Fruit fly (Drosophila melanogaster) whole organism, adult: ENCODE results near the gene Prx4.

Source experiments
- CG11617 ChIP-seq: fragments of 200-800 bp; sonication (Bioruptor generic); optimal IDR thresholded peaks from 2 replicates; lab custom pipeline; 2017; ENCODE audit warnings: mild to moderate bottlenecking, missing biosample characterization, missing genetic modification reagents, missing genetic modification characterization
- CG14711 ChIP-seq: fragments of 200-800 bp; sonication (Bioruptor generic); optimal IDR thresholded peaks from 2 replicates; lab custom pipeline; 2018; ENCODE audit warnings: missing biosample characterization, mild to moderate bottlenecking, missing genetic modification characterization, moderate library complexity
- CG33017 ChIP-seq: fragments of 200-800 bp; sonication (Bioruptor generic); optimal IDR thresholded peaks from 2 replicates; lab custom pipeline; 2018; ENCODE audit warnings: missing biosample characterization, mild to moderate bottlenecking, missing genetic modification characterization, moderate library complexity
- CG5204 ChIP-seq: fragments of 200-800 bp; sonication (Bioruptor generic); optimal IDR thresholded peaks from 2 replicates; lab custom pipeline; 2016; ENCODE audit warnings: missing biosample characterization, missing genetic modification characterization
- CG7045 ChIP-seq: fragments of 200-800 bp; sonication (Bioruptor generic); optimal IDR thresholded peaks from 2 replicates; lab custom pipeline; 2017; ENCODE audit warnings: missing biosample characterization, mild to moderate bottlenecking, missing genetic modification characterization
- Clk ChIP-seq: fragments of 200-800 bp; sonication (Bioruptor generic); optimal IDR thresholded peaks from 2 replicates; lab custom pipeline; 2017; ENCODE audit warnings: missing biosample characterization, missing genetic modification characterization
- Crg-1 ChIP-seq: fragments of 200-800 bp; sonication (Bioruptor generic); optimal IDR thresholded peaks from 2 replicates; lab custom pipeline; 2016; ENCODE audit warnings: missing biosample characterization, missing genetic modification characterization
- Hr96 ChIP-seq: fragments of 200-800 bp; sonication (Bioruptor generic); optimal IDR thresholded peaks from 2 replicates; lab custom pipeline; 2016; ENCODE audit warnings: missing biosample characterization, missing genetic modification characterization
- bab1 ChIP-seq: fragments of 200-800 bp; sonication (Bioruptor generic); optimal IDR thresholded peaks from 3 replicates; lab custom pipeline; 2019; ENCODE audit warnings: missing biosample characterization, mild to moderate bottlenecking, missing genetic modification characterization, moderate library complexity
- cnc ChIP-seq, 2 experiments: fragments of >200 bp; optimal IDR thresholded peaks; 2 replicates each; lab custom pipeline; 2017
- kay ChIP-seq: fragments of 200-800 bp; sonication (Bioruptor generic); peaks from one replicate; lab custom pipeline; 2016; ENCODE audit warnings: missing biosample characterization, missing genetic modification characterization, borderline replicate concordance

DNA sequence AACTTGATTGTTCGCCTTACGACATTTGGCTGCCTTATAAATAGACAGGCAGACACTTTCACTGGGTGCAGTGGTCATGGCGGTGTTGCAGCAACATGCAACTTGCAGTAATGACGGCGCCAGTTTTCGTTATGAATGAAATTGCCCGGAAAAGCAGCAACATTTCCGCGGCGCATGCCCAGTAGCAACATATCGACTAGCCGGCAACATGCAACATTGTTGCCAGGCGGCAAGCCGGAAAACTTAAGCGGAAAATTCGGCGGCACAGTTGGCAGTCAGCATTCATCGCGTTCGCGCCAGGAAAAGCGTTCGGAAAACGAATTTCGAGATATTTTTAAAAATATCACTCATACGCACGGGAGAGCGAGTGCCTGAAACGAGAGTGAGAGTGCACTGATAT lies 40.7 kb upstream of the Prx4 start, which contains the start of gene FMRFaR:
- TF ChIP-seq CG5204 (no peak), CG7045 (GFP tag; lab: Kevin White, UChicago) (no peak), CG11617 (GFP tag; lab: Kevin White, UChicago) (no peak), CG14711 (tag; lab: Kevin White, UChicago) (no peak), CG33017 (tag; lab: Kevin White, UChicago) (no peak), Crg-1 (GFP tag; lab: Kevin White, UChicago) (no peak), Clk (GFP tag; lab: Kevin White, UChicago) (no peak), bab1 (no peak), cnc (optimal IDR thresholded peaks at IDR 0.05; lab: Kevin White, UChicago) (no peak), Hr96 (GFP tag; lab: Kevin White, UChicago) (no peak), kay (no peak)
